Fruit fly (Drosophila melanogaster) whole organism, embryonic: ENCODE measurements around the gene g.

Experiments
- Aef1 ChIP-seq: fragments of 200-800 bp; sonication (Bioruptor generic); IDR thresholded peaks from 3 replicates; pipeline ENCODE4 v1.3.6; 2022; ENCODE audit warnings: missing biosample characterization, missing genetic modification characterization
- Atf6 ChIP-seq: fragments of 200-800 bp; sonication (Bioruptor generic); IDR thresholded peaks from 2 replicates; pipeline ENCODE4 v1.3.6; 2022; ENCODE audit warnings: missing biosample characterization, missing genetic modification characterization
- B-H1 ChIP-seq: fragments of 200-800 bp; sonication (Bioruptor generic); IDR thresholded peaks from 3 replicates; pipeline ENCODE4 v1.3.6; 2022; ENCODE audit warnings: missing biosample characterization, missing genetic modification characterization
- Bdp1 ChIP-seq: fragments of 200-800 bp; sonication (Bioruptor generic); optimal IDR thresholded peaks from 3 replicates; lab custom pipeline; 2016; ENCODE audit warnings: missing biosample characterization, missing genetic modification characterization
- Bteb2 ChIP-seq: fragments of 200-800 bp; sonication (Bioruptor generic); optimal IDR thresholded peaks from 2 replicates; lab custom pipeline; 2016; ENCODE audit warnings: missing biosample characterization, missing genetic modification characterization
- CG10274 ChIP-seq: fragments of 200-800 bp; sonication (Bioruptor generic); optimal IDR thresholded peaks from 3 replicates; lab custom pipeline; 2017; ENCODE audit warnings: missing biosample characterization, mild to moderate bottlenecking, missing genetic modification characterization
- CG11695 ChIP-seq: fragments of 200-800 bp; sonication (Bioruptor generic); IDR thresholded peaks from 3 replicates; pipeline ENCODE4 v1.3.6; 2022; ENCODE audit warnings: missing biosample characterization, missing genetic modification characterization
- CG14710 ChIP-seq: fragments of 200-800 bp; sonication (Bioruptor generic); optimal IDR thresholded peaks from 3 replicates; lab custom pipeline; 2019; ENCODE audit warnings: missing biosample characterization, mild to moderate bottlenecking, missing genetic modification characterization, moderate library complexity
- CG1529 ChIP-seq: fragments of 200-800 bp; sonication (Bioruptor generic); optimal IDR thresholded peaks from 3 replicates; lab custom pipeline; 2018; ENCODE audit warnings: missing biosample characterization, missing genetic modification characterization
- CG15479 ChIP-seq: fragments of 200-800 bp; sonication (Bioruptor generic); optimal IDR thresholded peaks from 3 replicates; lab custom pipeline; 2019; ENCODE audit warnings: missing biosample characterization, mild to moderate bottlenecking, missing genetic modification characterization, moderate library complexity
- CG15696 ChIP-seq: fragments of 200-800 bp; sonication (Bioruptor generic); optimal IDR thresholded peaks from 2 replicates; lab custom pipeline; 2019; ENCODE audit warnings: missing biosample characterization, mild to moderate bottlenecking, missing genetic modification characterization, moderate library complexity
- CG1647 ChIP-seq: fragments of 200-800 bp; sonication (Bioruptor generic); optimal IDR thresholded peaks from 3 replicates; lab custom pipeline; 2016; ENCODE audit warnings: missing biosample characterization, missing genetic modification characterization
- CG17359 ChIP-seq: fragments of 200-800 bp; sonication (Bioruptor generic); optimal IDR thresholded peaks from 3 replicates; lab custom pipeline; 2018; ENCODE audit warnings: missing biosample characterization, mild to moderate bottlenecking, missing genetic modification characterization, moderate library complexity
- CG17612 ChIP-seq: fragments of 200-800 bp; sonication (Bioruptor generic); IDR thresholded peaks from 2 replicates; pipeline ENCODE4 v1.3.6; 2022; ENCODE audit warnings: missing biosample characterization, missing genetic modification characterization
- CG17912 ChIP-seq: fragments of 200-800 bp; sonication (Bioruptor generic); optimal IDR thresholded peaks from 2 replicates; lab custom pipeline; 2018; ENCODE audit warnings: missing biosample characterization, mild to moderate bottlenecking, missing genetic modification characterization
- CG18764 ChIP-seq: fragments of 200-800 bp; sonication (Bioruptor generic); optimal IDR thresholded peaks from 3 replicates; lab custom pipeline; 2016; ENCODE audit warnings: missing biosample characterization, missing genetic modification characterization
- CG2129 ChIP-seq: fragments of 200-800 bp; sonication (Bioruptor generic); IDR thresholded peaks from 2 replicates; pipeline ENCODE4 v1.3.6; 2022; ENCODE audit warnings: missing biosample characterization, missing genetic modification characterization; ENCODE audit not compliant: partially characterized antibody
- CG32532 ChIP-seq: fragments of 200-800 bp; sonication (Bioruptor generic); IDR thresholded peaks from 2 replicates; pipeline ENCODE4 v1.3.6; 2022; ENCODE audit warnings: missing biosample characterization, missing genetic modification characterization
- CG43689 ChIP-seq: fragments of 200-800 bp; sonication (Bioruptor generic); IDR thresholded peaks from 2 replicates; pipeline ENCODE4 v1.3.6; 2022; ENCODE audit warnings: missing biosample characterization, missing genetic modification characterization
- CG4820 ChIP-seq: fragments of 200-800 bp; sonication (Bioruptor generic); optimal IDR thresholded peaks from 3 replicates; lab custom pipeline; 2016; ENCODE audit warnings: missing biosample characterization, missing genetic modification characterization
- CG6272 ChIP-seq: fragments of 200-800 bp; sonication (Bioruptor generic); IDR thresholded peaks from 2 replicates; pipeline ENCODE4 v1.3.6; 2022; ENCODE audit warnings: missing biosample characterization, missing genetic modification characterization
- CG6791 ChIP-seq: fragments of 200-800 bp; sonication (Bioruptor generic); IDR thresholded peaks from 3 replicates; pipeline ENCODE4 v1.3.6; 2022; ENCODE audit warnings: missing biosample characterization, missing genetic modification characterization; ENCODE audit not compliant: partially characterized antibody
- CG8089 ChIP-seq: fragments of 200-800 bp; sonication (Bioruptor generic); optimal IDR thresholded peaks from 3 replicates; lab custom pipeline; 2016; ENCODE audit warnings: missing biosample characterization, missing genetic modification characterization
- CG8944 ChIP-seq: fragments of 200-800 bp; sonication (Bioruptor generic); optimal IDR thresholded peaks from 3 replicates; lab custom pipeline; 2016; ENCODE audit warnings: missing biosample characterization, missing genetic modification characterization
- CrebB ChIP-seq: fragments of 200-800 bp; sonication (Bioruptor generic); optimal IDR thresholded peaks from 3 replicates; lab custom pipeline; 2018; ENCODE audit warnings: missing biosample characterization, mild to moderate bottlenecking, missing genetic modification characterization
- Doc3 ChIP-seq: fragments of 200-800 bp; sonication (Bioruptor generic); IDR thresholded peaks from 3 replicates; pipeline ENCODE4 v1.3.6; 2022; ENCODE audit warnings: missing biosample characterization, missing genetic modification characterization; ENCODE audit not compliant: partially characterized antibody
- Dref ChIP-seq: fragments of 200-800 bp; sonication (Bioruptor generic); IDR thresholded peaks from 2 replicates; pipeline ENCODE4 v1.3.6; 2022; ENCODE audit warnings: missing biosample characterization, missing genetic modification characterization
- GATAe ChIP-seq: fragments of 200-800 bp; sonication (Bioruptor generic); conservative IDR thresholded peaks from 2 replicates; pipeline ENCODE4 v1.3.6; 2022; ENCODE audit warnings: missing biosample characterization, missing genetic modification characterization
- Med ChIP-seq: fragments of 200-800 bp; sonication (Bioruptor generic); peaks from one replicate; lab custom pipeline; 2016; ENCODE audit warnings: missing biosample characterization, missing genetic modification characterization, mild to moderate bottlenecking, inconsistent platforms, moderate library complexity
- Nf-YC ChIP-seq: fragments of 200-800 bp; optimal IDR thresholded peaks from 3 replicates; lab custom pipeline; 2019; ENCODE audit warnings: missing biosample characterization, mild to moderate bottlenecking, missing genetic modification characterization, moderate library complexity
- Sry-β ChIP-seq: fragments of 200-800 bp; sonication (Bioruptor generic); optimal IDR thresholded peaks from 2 replicates; lab custom pipeline; 2018; ENCODE audit warnings: missing biosample characterization, mild to moderate bottlenecking, missing genetic modification characterization, moderate library complexity
- Stat92E ChIP-seq, 3 experiments: fragments of >200 bp in 2 of 3; fragments of 200-800 bp in 1 of 3; sonication (Bioruptor generic) in 1 of 3; optimal IDR thresholded peaks; 2 replicates each; lab custom pipeline; 2017 to 2019; ENCODE audit warnings: missing biosample characterization in 3 of 3, missing genetic modification characterization in 3 of 3, mild to moderate bottlenecking in 1 of 3, moderate library complexity in 1 of 3
- Xrp1 ChIP-seq: fragments of 200-800 bp; sonication (Bioruptor generic); IDR thresholded peaks from 2 replicates; pipeline ENCODE4 v1.3.6; 2022; ENCODE audit warnings: missing biosample characterization, missing genetic modification characterization
- amos ChIP-seq: fragments of 200-800 bp; sonication (Bioruptor generic); IDR thresholded peaks from 2 replicates; pipeline ENCODE4 v1.3.6; 2022; ENCODE audit warnings: missing biosample characterization, missing genetic modification characterization; ENCODE audit not compliant: partially characterized antibody
- aop ChIP-seq: fragments of 200-800 bp; sonication (Bioruptor generic); IDR thresholded peaks from 2 replicates; pipeline ENCODE4 v1.3.6; 2022; ENCODE audit warnings: missing biosample characterization, missing genetic modification characterization
- ase ChIP-seq: fragments of 200-800 bp; sonication (Bioruptor generic); IDR thresholded peaks from 3 replicates; pipeline ENCODE4 v1.3.6; 2022; ENCODE audit warnings: missing biosample characterization, missing genetic modification characterization
- az2 ChIP-seq: fragments of 200-800 bp; sonication (Bioruptor generic); optimal IDR thresholded peaks from 3 replicates; lab custom pipeline; 2016; ENCODE audit warnings: missing biosample characterization, missing genetic modification characterization
- bbx ChIP-seq: fragments of 200-800 bp; sonication (Bioruptor generic); IDR thresholded peaks from 2 replicates; pipeline ENCODE4 v1.3.6; 2022; ENCODE audit warnings: missing biosample characterization, missing genetic modification characterization; ENCODE audit not compliant: partially characterized antibody
- bowl ChIP-seq: fragments of 200-800 bp; sonication (Bioruptor generic); IDR thresholded peaks from 2 replicates; pipeline ENCODE4 v1.3.6; 2022; ENCODE audit warnings: missing biosample characterization, missing genetic modification characterization
- btn ChIP-seq: fragments of 200-800 bp; sonication (Bioruptor generic); optimal IDR thresholded peaks from 2 replicates; lab custom pipeline; 2016; ENCODE audit warnings: missing biosample characterization, missing genetic modification characterization
- crol ChIP-seq: fragments of 200-800 bp; sonication (Bioruptor generic); IDR thresholded peaks from 2 replicates; pipeline ENCODE4 v1.3.6; 2022; ENCODE audit warnings: missing biosample characterization, missing genetic modification characterization
- fru ChIP-seq: fragments of >200 bp; optimal IDR thresholded peaks from 2 replicates; lab custom pipeline; 2017
- gce ChIP-seq: fragments of 200-800 bp; sonication (Bioruptor generic); IDR thresholded peaks from 3 replicates; pipeline ENCODE4 v1.3.6; 2022; ENCODE audit warnings: missing biosample characterization, missing genetic modification characterization
- jing ChIP-seq: fragments of 200-800 bp; sonication (Bioruptor generic); optimal IDR thresholded peaks from 2 replicates; lab custom pipeline; 2018; ENCODE audit warnings: missing biosample characterization, mild to moderate bottlenecking, missing genetic modification characterization
- maf-S ChIP-seq: fragments of 200-800 bp; sonication (Bioruptor generic); optimal IDR thresholded peaks from 2 replicates; lab custom pipeline; 2016; ENCODE audit warnings: missing biosample characterization, missing genetic modification characterization
- nerfin-1 ChIP-seq: fragments of 200-800 bp; sonication (Bioruptor generic); optimal IDR thresholded peaks from 3 replicates; lab custom pipeline; 2019; ENCODE audit warnings: missing biosample characterization, mild to moderate bottlenecking, missing genetic modification characterization, moderate library complexity
- phol ChIP-seq: fragments of 200-800 bp; sonication (Bioruptor generic); optimal IDR thresholded peaks from 3 replicates; lab custom pipeline; 2018; ENCODE audit warnings: missing biosample characterization, mild to moderate bottlenecking, missing genetic modification characterization, moderate library complexity
- ranshi ChIP-seq: fragments of 200-800 bp; sonication (Bioruptor generic); IDR thresholded peaks from 2 replicates; pipeline ENCODE4 v1.3.6; 2022; ENCODE audit warnings: missing biosample characterization, missing genetic modification characterization
- sima ChIP-seq: fragments of 200-800 bp; sonication (Bioruptor generic); optimal IDR thresholded peaks from 2 replicates; lab custom pipeline; 2016; ENCODE audit warnings: missing biosample characterization, missing genetic modification characterization
- so ChIP-seq: fragments of 200-800 bp; sonication (Bioruptor generic); IDR thresholded peaks from 3 replicates; pipeline ENCODE4 v1.3.6; 2022; ENCODE audit warnings: missing biosample characterization, missing genetic modification characterization
- tna ChIP-seq: fragments of 200-800 bp; sonication (Bioruptor generic); IDR thresholded peaks from 2 replicates; pipeline ENCODE4 v1.3.6; 2022; ENCODE audit warnings: missing biosample characterization, missing genetic modification characterization; ENCODE audit not compliant: partially characterized antibody
- zen ChIP-seq: fragments of 200-800 bp; sonication (Bioruptor generic); optimal IDR thresholded peaks from 3 replicates; lab custom pipeline; 2018; ENCODE audit warnings: missing biosample characterization, mild to moderate bottlenecking, missing genetic modification characterization, moderate library complexity
- zfh1 ChIP-seq: fragments of 200-800 bp; sonication (Bioruptor generic); IDR thresholded peaks from 3 replicates; pipeline ENCODE4 v1.3.6; 2022; ENCODE audit warnings: missing biosample characterization, missing genetic modification characterization

The g gene

dm6 chrX:13736174-13736482, at the start of gene g:
Gene g, minus strand, starts transcription at chrX:13736278.
- peak; percentile 76 for TF ChIP-seq Doc3 (GFP tag; lab: Robert Waterston, UW)
- no peak for TF ChIP-seq CG4820
- no peak for TF ChIP-seq CG11695 (GFP tag; lab: Robert Waterston, UW)
- TF ChIP-seq CG8944 (GFP tag; lab: Kevin White, UChicago), result no peak
- peak; percentile 74 for TF ChIP-seq CG2129 (GFP tag; lab: Robert Waterston, UW)
- no peak for TF ChIP-seq sima (GFP tag; lab: Kevin White, UChicago)
- TF ChIP-seq B-H1 (GFP tag; lab: Robert Waterston, UW), result no peak
- TF ChIP-seq CG43689 (GFP tag; lab: Robert Waterston, UW), result no peak
- no peak for TF ChIP-seq Atf6
- no peak for TF ChIP-seq ase (GFP tag; lab: Robert Waterston, UW)
- TF ChIP-seq CG17612 (GFP tag; lab: Robert Waterston, UW), result no peak
- no peak for TF ChIP-seq so
- no peak for TF ChIP-seq CrebB (tag; lab: Kevin White, UChicago)
- no peak for TF ChIP-seq CG15696 (tag; lab: Kevin White, UChicago)
- TF ChIP-seq tna (GFP tag; lab: Robert Waterston, UW), result peak; percentile 80
- peak; percentile 4 for TF ChIP-seq phol (tag; lab: Kevin White, UChicago)
- no peak for TF ChIP-seq Xrp1 (GFP tag; lab: Robert Waterston, UW)
- TF ChIP-seq CG6791 (GFP tag; lab: Robert Waterston, UW), result peak; percentile 95
- no peak for TF ChIP-seq Bdp1
- TF ChIP-seq CG17359 (tag; lab: Kevin White, UChicago), result no peak
- TF ChIP-seq bowl (GFP tag; lab: Robert Waterston, UW), result no peak
- TF ChIP-seq nerfin-1 (tag; lab: Kevin White, UChicago), result no peak
- no peak for TF ChIP-seq Sry-β (GFP tag; lab: Kevin White, UChicago)
- no peak for TF ChIP-seq CG10274
- no peak for TF ChIP-seq Bteb2 (GFP tag; lab: Kevin White, UChicago)
- TF ChIP-seq crol, result no peak
- TF ChIP-seq Stat92E (GFP tag; optimal IDR thresholded peaks at IDR 0.05; lab: Kevin White, UChicago), result no peak
- TF ChIP-seq CG8089 (GFP tag; lab: Kevin White, UChicago), result no peak
- no peak for TF ChIP-seq zen (tag; lab: Kevin White, UChicago)
- no peak for TF ChIP-seq CG18764 (GFP tag; lab: Kevin White, UChicago)
- peak; percentile 92 for TF ChIP-seq Dref (GFP tag; lab: Robert Waterston, UW)
- no peak for TF ChIP-seq Aef1
- TF ChIP-seq CG17912 (GFP tag; lab: Kevin White, UChicago), result no peak
- TF ChIP-seq jing, result no peak
- no peak for TF ChIP-seq gce (GFP tag; lab: Robert Waterston, UW)
- TF ChIP-seq CG15479 (GFP tag; lab: Kevin White, UChicago), result no peak
- TF ChIP-seq amos (GFP tag; lab: Robert Waterston, UW), result peak; percentile 94
- no peak for TF ChIP-seq CG1647 (GFP tag; lab: Kevin White, UChicago)
- no peak for TF ChIP-seq GATAe
- TF ChIP-seq ranshi (GFP tag; lab: Robert Waterston, UW), result no peak
- TF ChIP-seq bbx (GFP tag; lab: Robert Waterston, UW), result peak; percentile 88
- TF ChIP-seq Med, result peak; percentile 90
- no peak for TF ChIP-seq CG6272 (GFP tag; lab: Robert Waterston, UW)
- TF ChIP-seq zfh1 (GFP tag; lab: Robert Waterston, UW), result no peak
- no peak for TF ChIP-seq CG1529 (GFP tag; lab: Kevin White, UChicago)
- TF ChIP-seq Nf-YC (tag; lab: Kevin White, UChicago), result no peak
- TF ChIP-seq CG32532 (GFP tag; lab: Robert Waterston, UW), result no peak
- no peak for TF ChIP-seq btn (GFP tag; lab: Kevin White, UChicago)
- TF ChIP-seq az2 (GFP tag; lab: Kevin White, UChicago), result no peak
- no peak for TF ChIP-seq maf-S (GFP tag; lab: Kevin White, UChicago)
- no peak for TF ChIP-seq aop (GFP tag; lab: Robert Waterston, UW)
- no peak for TF ChIP-seq fru (lab: Kevin White, UChicago)
- TF ChIP-seq CG14710 (tag; lab: Kevin White, UChicago), result peak; percentile 42
